Fruit fly (Drosophila melanogaster) whole organism, embryonic: ENCODE measurements around the gene CG10581.

ENCODE experiments used
- Atf6 ChIP-seq: fragments of 200-800 bp; sonication (Bioruptor generic); IDR thresholded peaks from 2 replicates; pipeline ENCODE4 v1.3.6; 2022; ENCODE audit warnings: missing biosample characterization, missing genetic modification characterization
- CG11695 ChIP-seq: fragments of 200-800 bp; sonication (Bioruptor generic); IDR thresholded peaks from 3 replicates; pipeline ENCODE4 v1.3.6; 2022; ENCODE audit warnings: missing biosample characterization, missing genetic modification characterization
- CG12155 ChIP-seq: fragments of 200-800 bp; sonication (Bioruptor generic); optimal IDR thresholded peaks from 3 replicates; lab custom pipeline; 2016; ENCODE audit warnings: missing biosample characterization, missing genetic modification characterization
- CG12659 ChIP-seq: fragments of 200-800 bp; sonication (Bioruptor generic); optimal IDR thresholded peaks from 3 replicates; lab custom pipeline; 2017; ENCODE audit warnings: mild to moderate bottlenecking, missing biosample characterization, missing genetic modification reagents, missing genetic modification characterization
- CG13296 ChIP-seq: fragments of 200-800 bp; sonication (Bioruptor generic); optimal IDR thresholded peaks from 3 replicates; lab custom pipeline; 2018; ENCODE audit warnings: missing biosample characterization, mild to moderate bottlenecking, missing genetic modification characterization
- CG13624 ChIP-seq: fragments of 200-800 bp; sonication (Bioruptor generic); optimal IDR thresholded peaks from 2 replicates; lab custom pipeline; 2016; ENCODE audit warnings: missing biosample characterization, missing genetic modification characterization
- CG15514 ChIP-seq: fragments of 200-800 bp; sonication (Bioruptor generic); optimal IDR thresholded peaks from 3 replicates; lab custom pipeline; 2017; ENCODE audit warnings: missing biosample characterization, missing genetic modification characterization, mild to moderate bottlenecking, moderate library complexity, missing genetic modification reagents
- CG18011 ChIP-seq: fragments of 200-800 bp; sonication (Bioruptor generic); optimal IDR thresholded peaks from 2 replicates; lab custom pipeline; 2017; ENCODE audit warnings: missing biosample characterization, missing genetic modification characterization, mild to moderate bottlenecking, moderate library complexity, missing genotype
- CG18599 ChIP-seq: fragments of 200-800 bp; sonication (Bioruptor generic); optimal IDR thresholded peaks from 3 replicates; lab custom pipeline; 2017; ENCODE audit warnings: missing biosample characterization, missing genetic modification characterization, mild to moderate bottlenecking, moderate library complexity, missing genetic modification reagents
- CG2120 ChIP-seq: fragments of 200-800 bp; sonication (Bioruptor generic); optimal IDR thresholded peaks from 3 replicates; lab custom pipeline; 2016; ENCODE audit warnings: missing biosample characterization, missing genetic modification characterization
- CG2199 ChIP-seq: fragments of 200-800 bp; sonication (Bioruptor generic); IDR thresholded peaks from 3 replicates; pipeline ENCODE4 v1.3.6; 2022; ENCODE audit warnings: missing biosample characterization, missing genetic modification characterization
- CG2678 ChIP-seq: fragments of 200-800 bp; sonication (Bioruptor generic); optimal IDR thresholded peaks from 3 replicates; lab custom pipeline; 2019; ENCODE audit warnings: missing biosample characterization, mild to moderate bottlenecking, missing genetic modification characterization, moderate library complexity
- CG3163 ChIP-seq: fragments of 200-800 bp; sonication (Bioruptor generic); optimal IDR thresholded peaks from 3 replicates; lab custom pipeline; 2016; ENCODE audit warnings: missing biosample characterization, missing genetic modification characterization
- CG32767 ChIP-seq: fragments of 200-800 bp; sonication (Bioruptor generic); IDR thresholded peaks from 2 replicates; pipeline ENCODE4 v1.3.6; 2022; ENCODE audit warnings: missing biosample characterization, missing genetic modification characterization
- CG34224 ChIP-seq: fragments of 200-800 bp; sonication (Bioruptor generic); IDR thresholded peaks from 3 replicates; pipeline ENCODE4 v1.3.6; 2022; ENCODE audit warnings: missing biosample characterization, missing genetic modification characterization; ENCODE audit not compliant: partially characterized antibody
- CG4360 ChIP-seq: fragments of 200-800 bp; sonication (Bioruptor generic); IDR thresholded peaks from 2 replicates; pipeline ENCODE4 v1.3.6; 2022; ENCODE audit warnings: missing biosample characterization, missing genetic modification characterization
- CG4707 ChIP-seq: fragments of 200-800 bp; sonication (Bioruptor generic); optimal IDR thresholded peaks from 2 replicates; lab custom pipeline; 2018; ENCODE audit warnings: missing biosample characterization, mild to moderate bottlenecking, missing genetic modification characterization, moderate library complexity
- CG6272 ChIP-seq: fragments of 200-800 bp; sonication (Bioruptor generic); IDR thresholded peaks from 2 replicates; pipeline ENCODE4 v1.3.6; 2022; ENCODE audit warnings: missing biosample characterization, missing genetic modification characterization
- CG8924 ChIP-seq: fragments of 200-800 bp; optimal IDR thresholded peaks from 3 replicates; lab custom pipeline; 2019; ENCODE audit warnings: missing biosample characterization, mild to moderate bottlenecking, missing genetic modification characterization, moderate library complexity
- CG9437 ChIP-seq: fragments of 200-800 bp; sonication (Bioruptor generic); optimal IDR thresholded peaks from 2 replicates; lab custom pipeline; 2018; ENCODE audit warnings: missing biosample characterization, mild to moderate bottlenecking, missing genetic modification characterization
- CHES-1-like ChIP-seq: fragments of 200-800 bp; sonication (Bioruptor generic); optimal IDR thresholded peaks from 2 replicates; lab custom pipeline; 2016; ENCODE audit warnings: missing biosample characterization, missing genetic modification characterization
- Dbx ChIP-seq: fragments of 200-800 bp; sonication (Bioruptor generic); IDR thresholded peaks from 3 replicates; pipeline ENCODE4 v1.3.6; 2022; ENCODE audit warnings: missing biosample characterization, missing genetic modification characterization
- Drgx ChIP-seq: fragments of 200-800 bp; sonication (Bioruptor generic); IDR thresholded peaks from 2 replicates; pipeline ENCODE4 v1.3.6; 2022; ENCODE audit warnings: missing biosample characterization, missing genetic modification characterization
- Elba2 ChIP-seq: fragments of 200-800 bp; sonication (Bioruptor generic); optimal IDR thresholded peaks from 3 replicates; lab custom pipeline; 2016; ENCODE audit warnings: missing biosample characterization, missing genetic modification characterization
- Hr51 ChIP-seq, 2 experiments: fragments of 200-800 bp; sonication (Bioruptor generic); optimal IDR thresholded peaks; 2 replicates in 1 of 2; 3 replicates in 1 of 2; lab custom pipeline; 2016 to 2018; ENCODE audit warnings: missing biosample characterization in 2 of 2, missing genetic modification characterization in 2 of 2, mild to moderate bottlenecking in 1 of 2, moderate library complexity in 1 of 2
- Med ChIP-seq: fragments of 200-800 bp; sonication (Bioruptor generic); peaks from one replicate; lab custom pipeline; 2016; ENCODE audit warnings: missing biosample characterization, missing genetic modification characterization, mild to moderate bottlenecking, inconsistent platforms, moderate library complexity
- Meics ChIP-seq: fragments of 200-800 bp; sonication (Bioruptor generic); optimal IDR thresholded peaks from 2 replicates; lab custom pipeline; 2017; ENCODE audit warnings: missing biosample characterization, mild to moderate bottlenecking, missing genetic modification characterization
- Nf-YB ChIP-seq: fragments of 200-800 bp; sonication (Bioruptor generic); optimal IDR thresholded peaks from 3 replicates; lab custom pipeline; 2019; ENCODE audit warnings: missing biosample characterization, mild to moderate bottlenecking, missing genetic modification characterization, moderate library complexity
- Trl ChIP-seq, 3 experiments: fragments of >200 bp in 2 of 3; fragments of 200-800 bp in 1 of 3; sonication (Bioruptor generic) in 1 of 3; optimal IDR thresholded peaks; 2 replicates in 1 of 3; 3 replicates in 2 of 3; lab custom pipeline; 2016 to 2017; ENCODE audit warnings: missing biosample characterization in 1 of 3, missing genetic modification characterization in 1 of 3
- ac ChIP-seq: fragments of 200-800 bp; sonication (Bioruptor generic); optimal IDR thresholded peaks from 3 replicates; lab custom pipeline; 2017; ENCODE audit warnings: missing biosample characterization, mild to moderate bottlenecking, missing genetic modification characterization
- ase ChIP-seq: fragments of 200-800 bp; sonication (Bioruptor generic); IDR thresholded peaks from 3 replicates; pipeline ENCODE4 v1.3.6; 2022; ENCODE audit warnings: missing biosample characterization, missing genetic modification characterization
- bab2 ChIP-seq: fragments of 200-800 bp; sonication (Bioruptor generic); optimal IDR thresholded peaks from 2 replicates; lab custom pipeline; 2016; ENCODE audit warnings: missing biosample characterization, missing genetic modification characterization
- chif ChIP-seq, 2 experiments: fragments of 200-800 bp; sonication (Bioruptor generic); optimal IDR thresholded peaks; 3 replicates each; lab custom pipeline; 2016; ENCODE audit warnings: missing biosample characterization in 2 of 2, missing genetic modification characterization in 2 of 2
- chinmo ChIP-seq: fragments of 200-800 bp; sonication (Bioruptor generic); IDR thresholded peaks from 4 replicates; pipeline ENCODE4 v1.3.6; 2022; ENCODE audit warnings: missing biosample characterization, missing genetic modification characterization; ENCODE audit not compliant: partially characterized antibody
- kay ChIP-seq: fragments of 200-800 bp; sonication (Bioruptor generic); optimal IDR thresholded peaks from 2 replicates; lab custom pipeline; 2016; ENCODE audit warnings: missing biosample characterization, missing genetic modification characterization
- kni ChIP-seq: fragments of 200-800 bp; sonication (Bioruptor generic); optimal IDR thresholded peaks from 3 replicates; lab custom pipeline; 2017; ENCODE audit warnings: mild to moderate bottlenecking, missing biosample characterization, missing genetic modification reagents, missing genetic modification characterization
- mam ChIP-seq: fragments of 200-800 bp; sonication (Bioruptor generic); optimal IDR thresholded peaks from 3 replicates; lab custom pipeline; 2016; ENCODE audit warnings: missing biosample characterization, missing genetic modification characterization
- nerfin-1 ChIP-seq: fragments of 200-800 bp; sonication (Bioruptor generic); optimal IDR thresholded peaks from 3 replicates; lab custom pipeline; 2019; ENCODE audit warnings: missing biosample characterization, mild to moderate bottlenecking, missing genetic modification characterization, moderate library complexity
- onecut ChIP-seq: fragments of 200-800 bp; sonication (Bioruptor generic); IDR thresholded peaks from 2 replicates; pipeline ENCODE4 v1.3.6; 2022; ENCODE audit warnings: missing biosample characterization, missing genetic modification characterization
- pros ChIP-seq: fragments of 200-800 bp; sonication (Bioruptor generic); optimal IDR thresholded peaks from 3 replicates; lab custom pipeline; 2019; ENCODE audit warnings: missing biosample characterization, mild to moderate bottlenecking, missing genetic modification characterization, moderate library complexity
- sd ChIP-seq: fragments of 200-800 bp; sonication (Bioruptor generic); optimal IDR thresholded peaks from 3 replicates; lab custom pipeline; 2018; ENCODE audit warnings: missing biosample characterization, mild to moderate bottlenecking, missing genetic modification characterization, moderate library complexity
- shn ChIP-seq: fragments of 200-800 bp; sonication (Bioruptor generic); optimal IDR thresholded peaks from 3 replicates; lab custom pipeline; 2016; ENCODE audit warnings: missing biosample characterization, missing genetic modification characterization
- sqz ChIP-seq: fragments of 200-800 bp; sonication (Bioruptor generic); optimal IDR thresholded peaks from 3 replicates; lab custom pipeline; 2018; ENCODE audit warnings: missing biosample characterization, mild to moderate bottlenecking, missing genetic modification characterization
- tll ChIP-seq, 2 experiments: fragments of 200-800 bp in 1 of 2; fragments of >200 bp in 1 of 2; sonication (Bioruptor generic) in 1 of 2; optimal IDR thresholded peaks; 2 replicates each; lab custom pipeline; 2017 to 2019; ENCODE audit warnings: missing biosample characterization in 2 of 2, missing genetic modification characterization in 2 of 2, mild to moderate bottlenecking in 1 of 2, moderate library complexity in 1 of 2
- trh ChIP-seq: fragments of 200-800 bp; sonication (Bioruptor generic); optimal IDR thresholded peaks from 2 replicates; lab custom pipeline; 2016; ENCODE audit warnings: missing biosample characterization, missing genetic modification characterization
- yki ChIP-seq: fragments of >200 bp; optimal IDR thresholded peaks from 3 replicates; lab custom pipeline; 2018
- z ChIP-seq: fragments of 200-800 bp; sonication (Bioruptor generic); IDR thresholded peaks from 3 replicates; pipeline ENCODE4 v1.3.6; 2022; ENCODE audit warnings: missing biosample characterization, missing genetic modification characterization

The CG10581 gene

dm6 chr3L:21024965-21025833 is 8.8 kb downstream of the CG10581 start (continued):
- TF ChIP-seq CG34224 (GFP tag; lab: Robert Waterston, UW) (0 out of 3 replicates have a peak, but pooled peaks have one; percentile 45), CG9437 (no peak), nerfin-1 (tag; lab: Kevin White, UChicago) (peak; percentile 8), Trl (optimal IDR thresholded peaks at IDR 0.05; lab: Kevin White, UChicago) (peak; percentile 91), Trl (GFP tag; optimal IDR thresholded peaks at IDR 0.05; lab: Kevin White, UChicago) (no peak), CG32767 (GFP tag; lab: Robert Waterston, UW) (0 out of 2 replicates have a peak, but pooled peaks have one; percentile 37), mam (GFP tag; lab: Kevin White, UChicago) (peak; percentile 4), CG2678 (tag; lab: Kevin White, UChicago) (peak; percentile 36), sqz (GFP tag; lab: Kevin White, UChicago) (peak; percentile 16), bab2 (GFP tag; lab: Kevin White, UChicago) (no peak), shn (GFP tag; lab: Kevin White, UChicago) (peak; percentile 6), CG12155 (peak; percentile 21), ase (GFP tag; lab: Robert Waterston, UW) (no peak), CHES-1-like (GFP tag; lab: Kevin White, UChicago) (peak; percentile 17), CG8924 (peak; percentile 71), CG4360 (GFP tag; lab: Robert Waterston, UW) (peak; percentile 85), sd (tag; lab: Kevin White, UChicago) (peak; percentile 55), Elba2 (GFP tag; lab: Kevin White, UChicago) (peak; percentile 54), Hr51 (GFP tag; optimal IDR thresholded peaks at IDR 0.05; lab: Kevin White, UChicago) (no peak), onecut (peak; percentile 73), CG18599 (GFP tag; lab: Kevin White, UChicago) (peak; percentile 5), CG15514 (GFP tag; lab: Kevin White, UChicago) (peak; percentile 20), CG4707 (GFP tag; lab: Kevin White, UChicago) (no peak), trh (GFP tag; lab: Kevin White, UChicago) (no peak), CG13624 (peak; percentile 13), tll (GFP tag; optimal IDR thresholded peaks at IDR 0.05; lab: Kevin White, UChicago) (peak in 1 of 2 experiments; percentile 61), CG6272 (GFP tag; lab: Robert Waterston, UW) (no peak), Meics (GFP tag; lab: Kevin White, UChicago) (peak; percentile 8), CG13296 (GFP tag; lab: Kevin White, UChicago) (peak; percentile 9), yki (peak; percentile 34), pros (GFP tag; lab: Kevin White, UChicago) (peak; percentile 31), Atf6 (peak; percentile 46; the same call in 1 of the 2 replicates), Nf-YB (GFP tag; lab: Kevin White, UChicago) (peak; percentile 66), Med (GFP tag; lab: Kevin White, UChicago) (peak; percentile 33), kni (GFP tag; lab: Kevin White, UChicago) (peak; percentile 56), CG18011 (GFP tag; lab: Kevin White, UChicago) (no peak), chinmo (0 out of 4 replicates have a peak, but pooled peaks have one; percentile 26), kay (GFP tag; lab: Kevin White, UChicago) (peak; percentile 65), CG11695 (GFP tag; lab: Robert Waterston, UW) (0 out of 3 replicates have a peak, but pooled peaks have one; percentile 18), z (peak; percentile 59; the same call in 2 of the 3 replicates), CG2120 (peak; percentile 32), Drgx (GFP tag; lab: Robert Waterston, UW) (peak; percentile 70), Dbx (peak; percentile 55; the same call in 1 of the 3 replicates), chif (GFP tag; optimal IDR thresholded peaks at IDR 0.05; lab: Kevin White, UChicago) (no peak), CG2199 (0 out of 3 replicates have a peak, but pooled peaks have one; percentile 15), CG3163 (GFP tag; lab: Kevin White, UChicago) (peak; percentile 71), CG12659 (GFP tag; lab: Kevin White, UChicago) (no peak), ac (GFP tag; lab: Kevin White, UChicago) (no peak)
